Worm (Caenorhabditis elegans) whole organism, young adult: ENCODE results near the gene C01G10.18.

ENCODE experiments used
- B0035.1 ChIP-seq: sonication (generic microtip); optimal IDR thresholded peaks from 2 replicates; lab custom pipeline; 2016; ENCODE audit warnings: missing genetic modification characterization, mild to moderate bottlenecking, missing compliant biosample characterization, missing genotype, missing genetic modification reagents
- C06A6.2 ChIP-seq: fragments of 200-800 bp; sonication (Bioruptor generic); conservative IDR thresholded peaks from 2 replicates; pipeline ENCODE4 v1.3.6; 2022; ENCODE audit warnings: missing genetic modification characterization, missing compliant biosample characterization
- F33H1.4 ChIP-seq: fragments of 200-800 bp; sonication (Bioruptor generic); IDR thresholded peaks from 2 replicates; pipeline ENCODE4 v1.3.6; 2022; ENCODE audit warnings: missing genetic modification reagents, missing genetic modification characterization, missing compliant biosample characterization
- F49E8.2 ChIP-seq: sonication (generic microtip); optimal IDR thresholded peaks from 3 replicates; lab custom pipeline; 2017; ENCODE audit warnings: missing genetic modification characterization, mild to moderate bottlenecking, missing compliant biosample characterization, antibody characterized with exemption, moderate library complexity; ENCODE audit not compliant: insufficient read depth
- F52B5.7 ChIP-seq: sonication (generic microtip); optimal IDR thresholded peaks from 2 replicates; lab custom pipeline; 2016; ENCODE audit warnings: mild to moderate bottlenecking, missing genetic modification characterization, missing compliant biosample characterization
- Y56A3A.18 ChIP-seq: fragments of 200-800 bp; sonication (Bioruptor generic); IDR thresholded peaks from 2 replicates; pipeline ENCODE4 v1.3.6; 2022; ENCODE audit warnings: missing genetic modification reagents, missing genetic modification characterization, missing compliant biosample characterization
- Y67H2A.10 ChIP-seq: fragments of 200-800 bp; sonication (Bioruptor generic); conservative IDR thresholded peaks from 2 replicates; pipeline ENCODE4 v1.3.6; 2022; ENCODE audit warnings: missing genetic modification reagents, missing genetic modification characterization, missing compliant biosample characterization
- Y79H2A.3 ChIP-seq: fragments of 200-800 bp; sonication (Bioruptor generic); conservative IDR thresholded peaks from 2 replicates; pipeline ENCODE4 v1.3.6; 2022; ENCODE audit warnings: missing genetic modification reagents, missing genetic modification characterization, missing compliant biosample characterization
- ama-1 ChIP-seq, 3 experiments: fragments of 150-350 bp in 1 of 3; sonication (generic microtip) in 2 of 3; optimal IDR thresholded peaks; 2 replicates each; lab custom pipeline; 2014 to 2018; ENCODE audit warnings: missing biosample characterization in 2 of 3, missing genetic modification characterization in 2 of 3, missing genetic modification reagents in 2 of 3
- aptf-2 ChIP-seq: fragments of 200-800 bp; sonication (Bioruptor generic); conservative IDR thresholded peaks from 2 replicates; pipeline ENCODE4 v1.3.6; 2022; ENCODE audit warnings: missing genetic modification reagents, missing genetic modification characterization, missing compliant biosample characterization
- athp-1 ChIP-seq: sonication (generic microtip); optimal IDR thresholded peaks from 2 replicates; lab custom pipeline; 2017; ENCODE audit warnings: mild to moderate bottlenecking, missing genetic modification characterization, missing compliant biosample characterization
- attf-5 ChIP-seq: fragments of 200-800 bp; sonication (Bioruptor generic); optimal IDR thresholded peaks from 2 replicates; lab custom pipeline; 2018; ENCODE audit warnings: mild to moderate bottlenecking, missing genetic modification characterization, missing compliant biosample characterization
- ccch-3 ChIP-seq: fragments of 200-800 bp; sonication (Bioruptor generic); optimal IDR thresholded peaks from 2 replicates; lab custom pipeline; 2018; ENCODE audit warnings: mild to moderate bottlenecking, missing genetic modification characterization, missing compliant biosample characterization
- cebp-1 ChIP-seq, 2 experiments: fragments of 200-800 bp in 1 of 2; sonication (Bioruptor generic) in 1 of 2; sonication (generic microtip) in 1 of 2; IDR thresholded peaks in 1 of 2; optimal IDR thresholded peaks in 1 of 2; 2 replicates each; pipeline versions ENCODE4 v1.3.6 to Lab custom; 2017 to 2022; ENCODE audit warnings: missing compliant biosample characterization in 2 of 2, missing genetic modification characterization in 2 of 2, mild to moderate bottlenecking in 1 of 2, missing genetic modification reagents in 1 of 2, moderate library complexity in 1 of 2
- ceh-27 ChIP-seq: fragments of 200-800 bp; sonication (Bioruptor generic); optimal IDR thresholded peaks from 2 replicates; lab custom pipeline; 2018; ENCODE audit warnings: mild to moderate bottlenecking, missing genetic modification characterization, moderate library complexity, missing compliant biosample characterization
- dpl-1 ChIP-seq: fragments of 150-350 bp; optimal IDR thresholded peaks from 2 replicates; lab custom pipeline; 2014; ENCODE audit warnings: missing biosample characterization, missing genetic modification reagents, missing genetic modification characterization
- egrh-3 ChIP-seq: fragments of 200-800 bp; sonication (Bioruptor generic); IDR thresholded peaks from 2 replicates; pipeline ENCODE4 v1.3.6; 2022; ENCODE audit warnings: missing genetic modification reagents, missing genetic modification characterization, missing compliant biosample characterization
- fkh-3 ChIP-seq: sonication (generic microtip); optimal IDR thresholded peaks from 2 replicates; lab custom pipeline; 2016; ENCODE audit warnings: mild to moderate bottlenecking, missing genetic modification characterization, missing compliant biosample characterization
- him-1 ChIP-seq: sonication (generic microtip); optimal IDR thresholded peaks from 2 replicates; lab custom pipeline; 2016; ENCODE audit warnings: missing genotype, missing genetic modification reagents, missing genetic modification characterization, missing compliant biosample characterization
- hlh-26 ChIP-seq: fragments of 200-800 bp; sonication (Bioruptor generic); conservative IDR thresholded peaks from 2 replicates; pipeline ENCODE4 v1.3.6; 2022; ENCODE audit warnings: missing genetic modification reagents, missing genetic modification characterization, missing compliant biosample characterization
- hrde-1 ChIP-seq: sonication (generic microtip); optimal IDR thresholded peaks from 2 replicates; lab custom pipeline; 2016; ENCODE audit warnings: missing genetic modification characterization, mild to moderate bottlenecking, missing compliant biosample characterization, moderate library complexity, missing genotype, missing genetic modification reagents, borderline replicate concordance
- hsf-1 ChIP-seq: fragments of 200-800 bp; sonication (Bioruptor generic); IDR thresholded peaks from 2 replicates; pipeline ENCODE4 v1.3.6; 2022; ENCODE audit warnings: missing genetic modification reagents, missing genetic modification characterization, missing compliant biosample characterization
- let-607 ChIP-seq, 2 experiments: fragments of 200-800 bp in 1 of 2; sonication (Bioruptor generic) in 1 of 2; sonication (generic microtip) in 1 of 2; optimal IDR thresholded peaks; 2 replicates each; lab custom pipeline; 2016 to 2018; ENCODE audit warnings: mild to moderate bottlenecking in 2 of 2, missing compliant biosample characterization in 2 of 2, missing genetic modification characterization in 2 of 2, moderate library complexity in 2 of 2, missing genotype in 1 of 2
- madf-10 ChIP-seq: sonication (generic microtip); optimal IDR thresholded peaks from 2 replicates; lab custom pipeline; 2016; ENCODE audit warnings: mild to moderate bottlenecking, missing genetic modification characterization, missing compliant biosample characterization
- madf-6 ChIP-seq: fragments of 200-800 bp; sonication (Bioruptor generic); IDR thresholded peaks from 2 replicates; pipeline ENCODE4 v1.3.6; 2022; ENCODE audit warnings: missing genetic modification reagents, missing genetic modification characterization, missing compliant biosample characterization
- mcd-1 ChIP-seq: fragments of 200-800 bp; sonication (Bioruptor generic); IDR thresholded peaks from 2 replicates; pipeline ENCODE4 v1.3.6; 2022; ENCODE audit warnings: missing genetic modification reagents, missing genetic modification characterization, missing compliant biosample characterization
- nfya-2 ChIP-seq: fragments of 200-800 bp; sonication (Bioruptor generic); IDR thresholded peaks from 2 replicates; pipeline ENCODE4 v1.3.6; 2022; ENCODE audit warnings: missing genetic modification reagents, missing genetic modification characterization, missing compliant biosample characterization
- nhr-27 ChIP-seq: fragments of 200-800 bp; sonication (Bioruptor generic); optimal IDR thresholded peaks from 2 replicates; lab custom pipeline; 2018; ENCODE audit warnings: mild to moderate bottlenecking, missing genetic modification characterization, moderate library complexity, missing compliant biosample characterization
- pha-4 ChIP-seq: fragments of 150-350 bp; sonication (generic microtip); optimal IDR thresholded peaks from 2 replicates; lab custom pipeline; 2014; ENCODE audit warnings: missing biosample characterization, missing genetic modification reagents, missing genetic modification characterization
- rpc-1 ChIP-seq, 2 experiments: fragments of 150-350 bp in 1 of 2; sonication (generic microtip) in 1 of 2; optimal IDR thresholded peaks; 2 replicates each; lab custom pipeline; 2014 to 2018; ENCODE audit warnings: missing biosample characterization in 1 of 2, missing genetic modification characterization in 1 of 2, missing genetic modification reagents in 1 of 2, missing genotype in 1 of 2
- sdz-38 ChIP-seq: sonication (generic microtip); optimal IDR thresholded peaks from 2 replicates; lab custom pipeline; 2016; ENCODE audit warnings: missing genotype, missing genetic modification characterization, missing compliant biosample characterization
- snpc-1.3 ChIP-seq: sonication (generic microtip); optimal IDR thresholded peaks from 2 replicates; lab custom pipeline; 2017; ENCODE audit warnings: missing genetic modification characterization, mild to moderate bottlenecking, missing compliant biosample characterization, antibody characterized with exemption, moderate library complexity, missing genotype, missing genetic modification reagents; ENCODE audit not compliant: insufficient read depth
- snpc-3.4 ChIP-seq: sonication (generic microtip); optimal IDR thresholded peaks from 2 replicates; lab custom pipeline; 2017; ENCODE audit warnings: missing genetic modification characterization, mild to moderate bottlenecking, missing compliant biosample characterization, antibody characterized with exemption, moderate library complexity, missing genotype, missing genetic modification reagents
- tbx-9 ChIP-seq: sonication (generic microtip); optimal IDR thresholded peaks from 2 replicates; lab custom pipeline; 2016; ENCODE audit warnings: borderline replicate concordance, missing genetic modification characterization, inconsistent platforms, missing compliant biosample characterization
- unc-130 ChIP-seq: sonication (generic microtip); optimal IDR thresholded peaks from 2 replicates; lab custom pipeline; 2016; ENCODE audit warnings: missing genetic modification reagents, missing genetic modification characterization, missing compliant biosample characterization
- unc-62 ChIP-seq: fragments of 150-350 bp; optimal IDR thresholded peaks from 2 replicates; lab custom pipeline; 2014; ENCODE audit warnings: missing biosample characterization, missing genetic modification reagents, missing genetic modification characterization
- xnd-1 ChIP-seq: sonication (generic microtip); optimal IDR thresholded peaks from 2 replicates; lab custom pipeline; 2016; ENCODE audit warnings: missing genotype, missing genetic modification reagents, missing genetic modification characterization, missing compliant biosample characterization
- ztf-25 ChIP-seq: fragments of 200-800 bp; sonication (Bioruptor generic); IDR thresholded peaks from 2 replicates; pipeline ENCODE4 v1.3.6; 2022; ENCODE audit warnings: missing genetic modification reagents, missing genetic modification characterization, missing compliant biosample characterization
- ztf-28 ChIP-seq: fragments of 200-800 bp; sonication (Bioruptor generic); IDR thresholded peaks from 2 replicates; pipeline ENCODE4 v1.3.6; 2022; ENCODE audit warnings: missing genetic modification reagents, missing genetic modification characterization, missing compliant biosample characterization
- ztf-6 ChIP-seq: fragments of 200-800 bp; sonication (Bioruptor generic); IDR thresholded peaks from 2 replicates; pipeline ENCODE4 v1.3.6; 2022; ENCODE audit warnings: missing genetic modification reagents, missing genetic modification characterization, missing compliant biosample characterization

C01G10.18 gene

DNA sequence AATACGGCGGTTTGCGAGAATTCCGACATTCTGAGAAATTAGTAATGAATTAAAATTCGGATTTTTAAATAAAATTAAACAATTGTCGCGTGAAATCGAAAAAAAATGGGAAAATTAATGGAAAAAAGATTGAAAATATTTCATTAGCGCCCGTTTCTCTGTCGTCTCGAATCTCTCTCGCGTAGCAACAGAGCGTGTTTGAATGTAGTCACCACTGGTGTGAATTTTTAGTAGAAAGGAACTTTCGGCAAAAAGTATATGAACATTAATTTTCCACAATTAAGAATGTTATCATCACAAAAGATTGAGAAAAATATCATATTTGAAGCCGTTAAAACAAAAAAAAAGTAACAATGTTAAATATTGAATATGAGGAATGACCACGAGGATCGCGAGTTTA is 48.3 kb upstream of the C01G10.18 start, which contains the start of gene aipl-1 (continued):
- TF ChIP-seq cebp-1 (GFP tag; IDR thresholded peaks at IDR 0.05; lab: Robert Waterston, UW) (0 out of 2 replicates have a peak, but pooled peaks have one; percentile 36), cebp-1 (tag; optimal IDR thresholded peaks at IDR 0.05; lab: Kevin White, UChicago) (no peak), F49E8.2 (tag; lab: Kevin White, UChicago) (peak; percentile 77), aptf-2 (0 out of 2 replicates have a peak, but pooled peaks have one; percentile 28), ztf-6 (GFP tag; lab: Robert Waterston, UW) (no peak), madf-6 (GFP tag; lab: Robert Waterston, UW) (peak; percentile 40; the same call in 1 of the 2 replicates), ama-1 (optimal IDR thresholded peaks at IDR 0.05; lab: Kevin White, UChicago) (no peak), ama-1 (GFP tag; optimal IDR thresholded peaks at IDR 0.05; lab: Kevin White, UChicago) (no peak), rpc-1 (optimal IDR thresholded peaks at IDR 0.05; lab: Kevin White, UChicago) (no peak), rpc-1 (tag; optimal IDR thresholded peaks at IDR 0.05; lab: Kevin White, UChicago) (no peak), let-607 (tag; optimal IDR thresholded peaks at IDR 0.05; lab: Kevin White, UChicago) (no peak), unc-62 (GFP tag; lab: Kevin White, UChicago) (no peak), egrh-3 (GFP tag; lab: Robert Waterston, UW) (no peak), Y67H2A.10 (GFP tag; lab: Robert Waterston, UW) (0 out of 2 replicates have a peak, but pooled peaks have one; percentile 15), xnd-1 (tag; lab: Kevin White, UChicago) (no peak), F33H1.4 (0 out of 2 replicates have a peak, but pooled peaks have one; percentile 31), unc-130 (GFP tag; lab: Kevin White, UChicago) (no peak), snpc-3.4 (tag; lab: Kevin White, UChicago) (peak; percentile 25), ztf-25 (GFP tag; lab: Robert Waterston, UW) (no peak), hrde-1 (tag; lab: Kevin White, UChicago) (no peak), dpl-1 (GFP tag; lab: Kevin White, UChicago) (peak; percentile 7), mcd-1 (GFP tag; lab: Robert Waterston, UW) (peak; percentile 90), madf-10 (peak; percentile 8), snpc-1.3 (tag; lab: Kevin White, UChicago) (no peak)

DNA sequence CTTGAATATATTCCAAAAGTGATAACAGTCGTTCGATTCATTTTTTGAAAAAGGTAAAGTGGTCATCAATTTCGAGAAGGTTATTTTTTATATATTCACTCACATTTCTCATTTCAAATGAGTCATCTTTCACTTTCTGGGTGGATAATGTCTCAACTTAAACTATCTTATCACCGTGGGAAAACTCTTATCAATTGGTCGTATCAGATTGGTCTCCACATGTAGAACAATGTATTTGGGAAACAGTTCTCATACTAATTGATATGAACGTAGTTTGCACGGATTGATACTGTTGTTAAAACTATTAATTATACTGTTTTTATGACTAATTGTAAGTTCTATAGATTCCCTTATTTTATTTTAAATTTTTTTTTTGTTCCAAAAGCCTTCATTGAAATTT is 45.3 kb upstream of the C01G10.18 start:
- TF ChIP-seq Y56A3A.18 (GFP tag; lab: Robert Waterston, UW) (no peak), hsf-1 (GFP tag; lab: Robert Waterston, UW) (0 out of 2 replicates have a peak, but pooled peaks have one; percentile 18), F52B5.7 (tag; lab: Kevin White, UChicago) (no peak), nfya-2 (GFP tag; lab: Robert Waterston, UW) (no peak), sdz-38 (tag; lab: Kevin White, UChicago) (no peak)

DNA sequence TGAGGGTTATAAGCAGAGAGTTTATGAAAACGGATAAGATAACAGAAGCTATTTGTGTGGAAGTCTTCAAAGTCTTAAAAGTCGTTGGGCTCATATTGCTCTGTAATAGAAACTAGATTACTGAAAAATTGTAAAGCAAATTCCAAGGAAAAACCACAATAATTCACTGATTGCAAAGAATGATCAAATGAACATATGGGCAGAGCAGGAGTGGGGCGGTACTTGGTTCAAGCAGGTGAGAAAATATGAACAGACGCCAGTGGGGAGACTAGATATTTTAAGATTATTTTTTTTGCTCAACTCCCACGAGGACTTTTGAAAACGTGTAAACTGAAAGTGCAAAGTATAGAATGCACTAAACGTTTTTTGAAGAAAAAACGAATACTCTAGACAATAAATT is 43.9 kb upstream of the C01G10.18 start, which contains the start of gene str-171:
str-171 (minus strand) TSS at position 101 of the 400 bp plus-strand sequence.
- TF ChIP-seq ceh-27 (no peak), C06A6.2 (no peak), him-1 (tag; lab: Kevin White, UChicago) (no peak), sdz-38 (tag; lab: Kevin White, UChicago) (no peak), hlh-26 (GFP tag; lab: Robert Waterston, UW) (no peak), Y67H2A.10 (GFP tag; lab: Robert Waterston, UW) (no peak), ztf-6 (GFP tag; lab: Robert Waterston, UW) (no peak), pha-4 (tag; lab: Kevin White, UChicago) (no peak), Y79H2A.3 (GFP tag; lab: Robert Waterston, UW) (no peak), attf-5 (GFP tag; lab: Kevin White, UChicago) (no peak), athp-1 (tag; lab: Kevin White, UChicago) (no peak), nhr-27 (no peak), tbx-9 (no peak), ccch-3 (GFP tag; lab: Kevin White, UChicago) (no peak), B0035.1 (tag; lab: Kevin White, UChicago) (no peak), rpc-1 (optimal IDR thresholded peaks at IDR 0.05; lab: Kevin White, UChicago) (no peak), rpc-1 (tag; optimal IDR thresholded peaks at IDR 0.05; lab: Kevin White, UChicago) (no peak), fkh-3 (tag; lab: Kevin White, UChicago) (no peak), ztf-28 (GFP tag; lab: Robert Waterston, UW) (no peak)
